Fruit fly (Drosophila melanogaster) Kc167 (cell line): Measurements from ENCODE around the gene CG13784.

Experiments
- Myc ChIP-seq: fragments of >200 bp; optimal IDR thresholded peaks from 2 replicates; lab custom pipeline; 2017; ENCODE audit warnings: missing external identifiers
- Sin3A ChIP-seq: fragments of >200 bp; optimal IDR thresholded peaks from 2 replicates; lab custom pipeline; 2018; ENCODE audit warnings: missing external identifiers
- h ChIP-seq: fragments of >200 bp; optimal IDR thresholded peaks from 3 replicates; lab custom pipeline; 2018; ENCODE audit warnings: missing external identifiers
- insv ChIP-seq: fragments of >200 bp; optimal IDR thresholded peaks from 3 replicates; lab custom pipeline; 2018; ENCODE audit warnings: missing external identifiers
- psq ChIP-seq: fragments of >200 bp; optimal IDR thresholded peaks from 2 replicates; lab custom pipeline; 2017; ENCODE audit warnings: missing external identifiers
- ttk ChIP-seq: sonication (Bioruptor generic); optimal IDR thresholded peaks from 2 replicates; lab custom pipeline; 2017; ENCODE audit warnings: missing external identifiers

Gene CG13784

dm6 chr2L:7252882-7253281 lies 33.0 kb upstream of the CG13784 start, which contains the start of gene CG13786:
Gene CG13786, minus strand, starts transcription at chr2L:7252982.
- TF ChIP-seq Myc (lab: Kevin White, UChicago) (no peak), Sin3A (lab: Kevin White, UChicago) (no peak), h (lab: Kevin White, UChicago) (no peak), ttk (lab: Kevin White, UChicago) (no peak), insv (no peak), psq (lab: Kevin White, UChicago) (no peak)

DNA sequence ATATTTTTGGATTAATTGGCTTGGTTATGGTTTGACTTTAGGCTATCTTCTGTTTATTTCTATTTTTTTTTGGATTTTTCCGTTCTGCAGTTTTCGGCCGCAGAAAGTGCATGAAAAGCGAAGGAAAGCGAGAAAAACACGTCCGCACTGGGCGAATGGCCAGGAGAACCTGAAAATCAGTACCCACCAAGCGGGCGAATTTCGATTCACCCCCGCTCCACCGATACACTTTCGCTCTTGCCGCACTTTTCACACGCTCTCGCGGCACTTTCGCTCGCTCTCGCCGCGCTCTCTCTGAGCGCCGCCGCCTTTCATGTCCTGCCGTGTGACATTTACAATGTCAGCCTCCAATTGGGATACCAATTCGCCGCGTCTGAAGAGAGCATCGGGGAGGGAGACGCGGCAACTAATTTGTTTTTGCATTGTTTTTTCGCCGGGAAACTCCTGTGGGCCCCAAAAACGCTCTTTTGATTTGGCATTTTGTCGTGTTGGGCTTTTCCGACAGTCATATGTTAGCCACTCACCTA lies 29.5 kb upstream of the CG13784 start, which contains the start of gene Ndae1:
Ndae1 (minus strand) TSS at position 51 of the 527 bp plus-strand sequence.
- no peak for TF ChIP-seq ttk (lab: Kevin White, UChicago)
- TF ChIP-seq psq (lab: Kevin White, UChicago): no peak
- no peak for TF ChIP-seq Myc (lab: Kevin White, UChicago)
- no peak for TF ChIP-seq insv
- TF ChIP-seq h (lab: Kevin White, UChicago): no peak
- no peak for TF ChIP-seq Sin3A (lab: Kevin White, UChicago)

DNA sequence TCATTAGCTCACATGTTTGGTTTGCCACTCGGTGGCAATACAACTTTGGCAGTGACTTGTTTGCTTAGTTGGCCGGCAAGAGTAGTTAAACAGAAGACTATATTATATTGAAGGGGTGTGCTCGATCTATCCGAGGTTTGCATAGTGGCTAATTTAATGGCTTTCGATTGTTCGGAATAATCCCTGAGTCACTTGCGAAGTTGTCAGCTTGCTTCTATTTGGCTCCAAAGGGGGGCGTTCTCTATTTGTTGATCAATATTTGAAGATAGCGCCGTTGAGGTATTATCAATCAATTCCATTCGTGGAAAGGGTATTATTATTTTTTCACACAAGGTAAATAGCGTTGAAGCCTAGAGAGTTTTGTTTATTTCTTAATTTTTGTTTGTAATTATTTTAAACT lies 28.3 kb upstream of the CG13784 start:
- TF ChIP-seq psq (lab: Kevin White, UChicago) (no peak), ttk (lab: Kevin White, UChicago) (no peak), Sin3A (lab: Kevin White, UChicago) (no peak), Myc (lab: Kevin White, UChicago) (no peak), h (lab: Kevin White, UChicago) (no peak), insv (no peak)

dm6 chr2L:7242240-7242793 lies 22.5 kb upstream of the CG13784 start:
- TF ChIP-seq insv (no peak), psq (lab: Kevin White, UChicago) (no peak), Sin3A (lab: Kevin White, UChicago) (no peak), Myc (lab: Kevin White, UChicago) (no peak), ttk (lab: Kevin White, UChicago) (no peak), h (lab: Kevin White, UChicago) (no peak)

DNA sequence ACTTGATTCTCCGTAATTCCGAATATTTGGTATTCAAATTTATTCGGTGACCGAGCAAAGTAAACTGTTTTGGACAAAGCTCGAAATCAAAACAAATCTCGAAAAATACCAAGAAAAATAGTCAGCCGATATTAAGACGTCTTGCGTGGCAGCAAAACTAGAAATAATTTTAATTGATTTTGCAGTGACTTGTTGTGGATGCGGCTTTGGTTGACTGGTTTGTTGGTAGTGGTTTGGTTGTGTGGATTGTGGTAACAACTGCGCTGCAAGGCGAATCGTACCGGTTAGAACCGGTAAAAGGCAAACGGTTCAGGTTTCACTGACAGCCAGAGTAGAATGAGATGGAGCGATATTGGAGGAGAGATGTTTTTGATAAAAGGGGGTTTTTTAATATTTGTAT lies 21.7 kb upstream of the CG13784 start:
- TF ChIP-seq psq (lab: Kevin White, UChicago) (no peak), h (lab: Kevin White, UChicago) (no peak), insv (no peak), Myc (lab: Kevin White, UChicago) (no peak), ttk (lab: Kevin White, UChicago) (no peak), Sin3A (lab: Kevin White, UChicago) (no peak)

- TF ChIP-seq insv (no peak), Sin3A (lab: Kevin White, UChicago) (no peak), psq (lab: Kevin White, UChicago) (no peak), ttk (lab: Kevin White, UChicago) (no peak)
Observed at dm6 chr2L:7240964-7241363, 21.1 kb upstream of the CG13784 start.

DNA sequence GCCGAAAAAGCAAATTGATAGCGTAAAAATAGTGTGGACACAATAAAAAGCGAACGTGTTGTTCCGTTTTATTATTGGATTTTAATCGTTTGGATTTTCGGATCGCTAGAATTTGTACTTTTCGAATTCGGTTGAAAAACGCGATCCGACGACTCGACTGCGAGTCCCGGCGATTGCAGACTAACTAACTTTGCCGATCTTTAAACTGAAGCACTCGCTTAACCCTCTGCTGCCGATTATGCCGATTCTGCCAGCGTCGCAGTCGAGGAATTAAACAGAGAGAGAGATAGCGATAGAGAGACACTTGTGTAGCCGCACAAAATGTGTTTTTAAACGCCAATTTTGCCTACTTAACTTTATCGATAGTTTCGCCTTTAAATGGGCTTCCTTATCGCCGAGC lies 20.5 kb upstream of the CG13784 start:
- TF ChIP-seq Myc (lab: Kevin White, UChicago) (no peak), insv (no peak), psq (lab: Kevin White, UChicago) (no peak), Sin3A (lab: Kevin White, UChicago) (no peak), ttk (lab: Kevin White, UChicago) (no peak), h (lab: Kevin White, UChicago) (no peak)

DNA sequence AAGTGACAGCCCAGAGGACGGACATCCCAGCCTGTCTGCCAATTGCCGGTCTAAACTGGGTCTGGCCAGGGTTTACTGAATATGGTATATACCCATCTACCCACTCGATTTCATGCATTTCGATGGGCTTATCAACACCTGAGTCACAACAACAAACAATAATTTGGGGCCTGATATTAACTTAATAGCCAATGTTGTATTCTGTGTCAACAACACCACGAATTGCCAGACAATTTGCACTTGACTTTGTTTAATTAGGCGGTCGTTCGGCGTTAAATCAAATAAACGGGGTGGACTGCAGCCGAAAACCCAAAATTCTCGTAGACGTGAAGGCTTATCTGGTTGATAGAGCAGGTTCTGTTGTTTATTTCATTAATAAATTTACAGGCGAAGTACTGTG lies 19.5 kb upstream of the CG13784 start:
- TF ChIP-seq ttk (lab: Kevin White, UChicago) (no peak), h (lab: Kevin White, UChicago) (no peak), Myc (lab: Kevin White, UChicago) (no peak), psq (lab: Kevin White, UChicago) (no peak), Sin3A (lab: Kevin White, UChicago) (no peak), insv (no peak)

dm6 chr2L:7232713-7233112 lies 12.9 kb upstream of the CG13784 start, which contains the start of gene CG43800:
Gene CG43800, minus strand, starts transcription at chr2L:7232813.
- TF ChIP-seq insv (no peak), ttk (lab: Kevin White, UChicago) (no peak), h (lab: Kevin White, UChicago) (no peak), Sin3A (lab: Kevin White, UChicago) (no peak), Myc (lab: Kevin White, UChicago) (no peak), psq (lab: Kevin White, UChicago) (no peak)

DNA sequence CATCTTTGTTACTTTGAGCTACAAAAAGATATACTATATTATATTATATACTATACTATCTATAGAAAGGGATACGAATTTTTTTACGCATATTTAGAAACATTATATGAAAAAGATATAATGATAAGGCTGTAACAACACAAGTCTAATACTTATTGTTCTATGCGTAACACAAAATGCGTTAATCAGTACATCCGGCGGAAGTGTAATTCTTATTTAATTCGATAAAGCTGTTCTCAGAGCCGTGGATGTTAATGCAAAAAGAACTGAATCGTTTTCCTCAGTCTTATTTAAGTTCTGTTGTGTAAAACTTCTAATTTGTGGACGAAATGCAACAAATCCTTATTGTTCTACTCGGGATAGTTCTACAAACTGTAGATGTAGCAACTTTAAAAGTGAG lies 7.6 kb upstream of the CG13784 start, which contains the start of gene CG43799:
CG43799 (plus strand) TSS at position 301 of the 400 bp plus-strand sequence.
- no peak for TF ChIP-seq Sin3A (lab: Kevin White, UChicago)
- no peak for TF ChIP-seq psq (lab: Kevin White, UChicago)
- TF ChIP-seq ttk (lab: Kevin White, UChicago): no peak
- TF ChIP-seq Myc (lab: Kevin White, UChicago): no peak
- TF ChIP-seq insv: no peak
- TF ChIP-seq h (lab: Kevin White, UChicago): no peak

- TF ChIP-seq Sin3A (lab: Kevin White, UChicago) (no peak), h (lab: Kevin White, UChicago) (no peak)
Observed at dm6 chr2L:7226587-7226986, 6.8 kb upstream of the CG13784 start.

DNA sequence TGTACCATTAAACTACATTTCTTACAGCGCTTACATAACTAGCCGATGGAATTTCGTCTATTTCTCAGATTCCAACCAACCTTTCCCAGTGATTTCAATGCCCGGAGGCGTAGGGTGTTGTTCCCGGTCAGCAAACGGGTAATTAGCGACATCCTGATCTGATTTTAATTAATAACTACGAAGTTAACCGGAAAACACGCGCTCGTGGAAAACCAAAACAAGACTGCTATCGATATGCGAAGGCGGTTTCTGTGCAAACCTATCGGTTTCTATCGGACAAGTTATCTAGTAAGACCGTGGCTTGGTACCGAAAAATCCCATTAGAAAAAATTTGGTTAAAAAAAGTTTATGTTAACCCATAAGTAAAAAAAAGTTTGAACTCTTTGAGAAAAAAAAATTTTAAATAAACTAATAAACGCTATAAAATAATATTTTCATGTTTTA lies 3.0 kb upstream of the CG13784 start, which contains the start of gene mEFG1:
mEFG1 (minus strand) TSS at position 253 of the 444 bp plus-strand sequence.
- TF ChIP-seq h (lab: Kevin White, UChicago) (no peak), ttk (lab: Kevin White, UChicago) (no peak), Sin3A (lab: Kevin White, UChicago) (no peak), Myc (lab: Kevin White, UChicago) (no peak), psq (lab: Kevin White, UChicago) (no peak), insv (no peak)
